Worm (Caenorhabditis elegans) whole organism, L1 larva: ENCODE measurements around the gene R06B10.7.

ENCODE experiments used
- ceh-8 ChIP-seq: fragments of 200-800 bp; sonication (Bioruptor generic); optimal IDR thresholded peaks from 2 replicates; lab custom pipeline; 2018; ENCODE audit warnings: mild to moderate bottlenecking, missing genetic modification characterization, moderate library complexity, missing compliant biosample characterization
- ces-1 ChIP-seq: fragments of 150-350 bp; optimal IDR thresholded peaks from 2 replicates; lab custom pipeline; 2014; ENCODE audit warnings: missing biosample characterization, missing genetic modification reagents, missing genetic modification characterization
- fos-1 ChIP-seq: fragments of 150-350 bp; optimal IDR thresholded peaks from 2 replicates; lab custom pipeline; 2014; ENCODE audit warnings: missing biosample characterization, missing genetic modification characterization
- lsy-2 ChIP-seq, 2 experiments: fragments of 150-350 bp; optimal IDR thresholded peaks; 2 replicates each; lab custom pipeline; 2014; ENCODE audit warnings: missing biosample characterization in 2 of 2, missing genetic modification characterization in 2 of 2
- nhr-12 ChIP-seq: sonication (generic microtip); optimal IDR thresholded peaks from 2 replicates; lab custom pipeline; 2017; ENCODE audit warnings: missing biosample characterization, missing genetic modification characterization
- pag-3 ChIP-seq: sonication (generic microtip); optimal IDR thresholded peaks from 2 replicates; lab custom pipeline; 2017; ENCODE audit warnings: missing genetic modification characterization, mild to moderate bottlenecking, missing compliant biosample characterization, antibody characterized with exemption, borderline replicate concordance; ENCODE audit not compliant: insufficient read depth
- swsn-7 ChIP-seq: sonication (generic microtip); optimal IDR thresholded peaks from 2 replicates; lab custom pipeline; 2016; ENCODE audit warnings: missing genetic modification characterization, missing compliant biosample characterization

ce11 chrIII:970928-971327 lies 30.3 kb downstream of the R06B10.7 start:
- TF ChIP-seq pag-3 (tag; lab: Kevin White, UChicago) = no peak
- TF ChIP-seq nhr-12 (tag; lab: Kevin White, UChicago) = no peak
- no peak for TF ChIP-seq lsy-2 (tag; optimal IDR thresholded peaks at IDR 0.05; lab: Kevin White, UChicago)
- no peak for TF ChIP-seq fos-1 (tag; lab: Kevin White, UChicago)
- no peak for TF ChIP-seq ces-1 (GFP tag; lab: Kevin White, UChicago)
- no peak for TF ChIP-seq swsn-7 (tag; lab: Kevin White, UChicago)
- no peak for TF ChIP-seq ceh-8
